Fruit fly (Drosophila melanogaster) whole organism, adult: ENCODE results near the gene FarO.

ENCODE experiments used
- CG11617 ChIP-seq: fragments of 200-800 bp; sonication (Bioruptor generic); optimal IDR thresholded peaks from 2 replicates; lab custom pipeline; 2017; ENCODE audit warnings: mild to moderate bottlenecking, missing biosample characterization, missing genetic modification reagents, missing genetic modification characterization
- CG14711 ChIP-seq: fragments of 200-800 bp; sonication (Bioruptor generic); optimal IDR thresholded peaks from 2 replicates; lab custom pipeline; 2018; ENCODE audit warnings: missing biosample characterization, mild to moderate bottlenecking, missing genetic modification characterization, moderate library complexity
- CG1620 ChIP-seq: fragments of 200-800 bp; sonication (Bioruptor generic); optimal IDR thresholded peaks from 2 replicates; lab custom pipeline; 2016; ENCODE audit warnings: missing biosample characterization, missing genetic modification characterization
- CG7045 ChIP-seq: fragments of 200-800 bp; sonication (Bioruptor generic); optimal IDR thresholded peaks from 2 replicates; lab custom pipeline; 2017; ENCODE audit warnings: missing biosample characterization, mild to moderate bottlenecking, missing genetic modification characterization
- CG7101 ChIP-seq: fragments of 200-800 bp; sonication (Bioruptor generic); optimal IDR thresholded peaks from 2 replicates; lab custom pipeline; 2018; ENCODE audit warnings: missing biosample characterization, mild to moderate bottlenecking, missing genetic modification characterization, moderate library complexity
- bab1 ChIP-seq: fragments of 200-800 bp; sonication (Bioruptor generic); optimal IDR thresholded peaks from 3 replicates; lab custom pipeline; 2019; ENCODE audit warnings: missing biosample characterization, mild to moderate bottlenecking, missing genetic modification characterization, moderate library complexity
- tj ChIP-seq: fragments of 200-800 bp; sonication (Bioruptor generic); optimal IDR thresholded peaks from 3 replicates; lab custom pipeline; 2017; ENCODE audit warnings: missing biosample characterization, mild to moderate bottlenecking, missing genetic modification characterization, moderate library complexity
- toe ChIP-seq: fragments of 200-800 bp; sonication (Bioruptor generic); optimal IDR thresholded peaks from 2 replicates; lab custom pipeline; 2016; ENCODE audit warnings: missing biosample characterization, missing genetic modification characterization

- no peak for TF ChIP-seq CG1620
- TF ChIP-seq CG7101 (tag; lab: Kevin White, UChicago) = no peak
- TF ChIP-seq bab1 = no peak
- TF ChIP-seq toe = no peak
- peak; percentile 12 for TF ChIP-seq CG14711 (tag; lab: Kevin White, UChicago)
- no peak for TF ChIP-seq CG11617 (GFP tag; lab: Kevin White, UChicago)
- TF ChIP-seq CG7045 (GFP tag; lab: Kevin White, UChicago) = no peak
- TF ChIP-seq tj (GFP tag; lab: Kevin White, UChicago) = no peak
Measured at dm6 chrX:2212327-2212820, 8.7 kb upstream of the FarO start.
